Worm (Caenorhabditis elegans): ENCODE measurements around the gene lam-1.

DNA sequence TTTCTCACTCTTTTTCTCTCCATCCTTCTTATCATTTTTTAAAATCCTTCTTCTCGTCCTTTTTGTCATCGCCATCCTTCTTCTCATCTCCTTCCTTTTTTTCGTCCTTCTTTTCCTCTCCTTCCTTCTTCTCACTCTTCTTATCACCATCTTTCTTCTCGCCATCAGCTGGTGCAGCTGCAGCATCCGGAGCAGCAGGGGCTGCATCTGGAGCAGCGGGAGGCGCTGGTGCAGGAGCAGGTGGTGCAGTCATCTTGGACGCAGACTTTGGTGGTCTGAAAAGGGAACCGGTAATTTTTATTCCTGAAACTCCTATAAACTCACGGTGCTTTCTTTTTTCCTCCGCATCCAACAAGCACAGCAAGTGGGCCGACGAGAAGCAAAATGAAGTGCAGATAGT lies 48.6 kb downstream of the lam-1 start:
- no peak for TF ChIP-seq him-1 (tag; optimal IDR thresholded peaks at IDR 0.05)
- no peak for TF ChIP-seq W03F9.2 (tag; optimal IDR thresholded peaks at IDR 0.05)
- no peak for TF ChIP-seq dao-5 (tag; optimal IDR thresholded peaks at IDR 0.05)
